Worm (Caenorhabditis elegans) whole organism, L2 larva: Measurements from ENCODE around the gene Y94H6A.5.

Experiments
- C34F6.9 ChIP-seq: fragments of 150-350 bp; optimal IDR thresholded peaks from 2 replicates; lab custom pipeline; 2014; ENCODE audit warnings: missing biosample characterization, missing genetic modification characterization
- F13H6.1 ChIP-seq: sonication (generic microtip); optimal IDR thresholded peaks from 2 replicates; lab custom pipeline; 2016; ENCODE audit warnings: missing genetic modification characterization, missing compliant biosample characterization
- R02D3.7 ChIP-seq: fragments of 150-350 bp; optimal IDR thresholded peaks from 2 replicates; lab custom pipeline; 2014; ENCODE audit warnings: missing biosample characterization, missing genetic modification characterization
- Y55F3AM.14 ChIP-seq: fragments of 200-800 bp; sonication (Bioruptor generic); optimal IDR thresholded peaks from 2 replicates; lab custom pipeline; 2018; ENCODE audit warnings: mild to moderate bottlenecking, missing genetic modification characterization, missing compliant biosample characterization
- ZK546.5 ChIP-seq: sonication (generic microtip); optimal IDR thresholded peaks from 2 replicates; lab custom pipeline; 2017; ENCODE audit warnings: missing biosample characterization, missing genetic modification characterization
- alr-1 ChIP-seq: fragments of 150-350 bp; optimal IDR thresholded peaks from 2 replicates; lab custom pipeline; 2014; ENCODE audit warnings: missing biosample characterization, missing genetic modification characterization
- blmp-1 ChIP-seq: sonication (generic microtip); optimal IDR thresholded peaks from 2 replicates; lab custom pipeline; 2017; ENCODE audit warnings: missing genetic modification characterization, mild to moderate bottlenecking, missing compliant biosample characterization, antibody characterized with exemption, moderate library complexity; ENCODE audit not compliant: insufficient read depth
- ceh-16 ChIP-seq: fragments of 150-350 bp; optimal IDR thresholded peaks from 2 replicates; lab custom pipeline; 2014; ENCODE audit warnings: missing biosample characterization, missing genetic modification characterization
- ceh-82 ChIP-seq: fragments of 150-350 bp; optimal IDR thresholded peaks from 2 replicates; lab custom pipeline; 2014; ENCODE audit warnings: missing biosample characterization, missing genetic modification characterization
- dmd-4 ChIP-seq: sonication (generic microtip); optimal IDR thresholded peaks from 2 replicates; lab custom pipeline; 2017; ENCODE audit warnings: missing biosample characterization, missing genetic modification characterization
- elt-1 ChIP-seq: fragments of 150-350 bp; optimal IDR thresholded peaks from 2 replicates; lab custom pipeline; 2014; ENCODE audit warnings: missing biosample characterization, missing genetic modification characterization
- gmeb-1 ChIP-seq: fragments of 150-350 bp; optimal IDR thresholded peaks from 2 replicates; lab custom pipeline; 2014; ENCODE audit warnings: missing biosample characterization, missing genetic modification characterization
- lin-39 ChIP-seq: fragments of 150-350 bp; optimal IDR thresholded peaks from 2 replicates; lab custom pipeline; 2014; ENCODE audit warnings: missing biosample characterization, missing genetic modification reagents, missing genetic modification characterization
- lsy-2 ChIP-seq, 2 experiments: fragments of 150-350 bp in 1 of 2; sonication (generic microtip) in 1 of 2; optimal IDR thresholded peaks; 2 replicates each; lab custom pipeline; 2014 to 2017; ENCODE audit warnings: missing biosample characterization in 2 of 2, missing genetic modification characterization in 2 of 2
- mab-5 ChIP-seq: fragments of 150-350 bp; optimal IDR thresholded peaks from 2 replicates; lab custom pipeline; 2014; ENCODE audit warnings: missing biosample characterization, missing genetic modification characterization
- mbf-1 ChIP-seq: sonication (generic microtip); optimal IDR thresholded peaks from 2 replicates; lab custom pipeline; 2017; ENCODE audit warnings: missing biosample characterization, missing genetic modification characterization
- mdl-1 ChIP-seq, 2 experiments: fragments of 150-350 bp in 1 of 2; sonication (generic microtip) in 1 of 2; optimal IDR thresholded peaks; 2 replicates each; lab custom pipeline; 2017; ENCODE audit warnings: missing biosample characterization in 2 of 2, missing genetic modification characterization in 2 of 2
- nhr-10 ChIP-seq: sonication (generic microtip); optimal IDR thresholded peaks from 2 replicates; lab custom pipeline; 2017; ENCODE audit warnings: missing biosample characterization, missing genetic modification characterization
- nhr-11 ChIP-seq: fragments of 150-350 bp; optimal IDR thresholded peaks from 2 replicates; lab custom pipeline; 2014; ENCODE audit warnings: missing biosample characterization, missing genetic modification characterization
- nhr-12 ChIP-seq: fragments of 150-350 bp; optimal IDR thresholded peaks from 2 replicates; lab custom pipeline; 2014; ENCODE audit warnings: missing biosample characterization, missing genetic modification characterization
- nhr-129 ChIP-seq: fragments of 150-350 bp; optimal IDR thresholded peaks from 2 replicates; lab custom pipeline; 2014; ENCODE audit warnings: missing biosample characterization, missing genetic modification characterization
- nhr-21 ChIP-seq: fragments of 150-350 bp; optimal IDR thresholded peaks from 2 replicates; lab custom pipeline; 2014; ENCODE audit warnings: missing biosample characterization, missing genetic modification characterization
- nhr-23 ChIP-seq: fragments of 150-350 bp; optimal IDR thresholded peaks from 2 replicates; lab custom pipeline; 2014; ENCODE audit warnings: missing biosample characterization, missing genetic modification reagents, missing genetic modification characterization
- nhr-237 ChIP-seq: fragments of 150-350 bp; optimal IDR thresholded peaks from 2 replicates; lab custom pipeline; 2014; ENCODE audit warnings: missing biosample characterization, missing genetic modification characterization
- nhr-25 ChIP-seq: fragments of 150-350 bp; sonication (generic microtip); optimal IDR thresholded peaks from 3 replicates; lab custom pipeline; 2014; ENCODE audit warnings: missing biosample characterization, missing genetic modification characterization
- nhr-77 ChIP-seq: fragments of 150-350 bp; optimal IDR thresholded peaks from 2 replicates; lab custom pipeline; 2014; ENCODE audit warnings: missing biosample characterization, missing genetic modification characterization
- sem-4 ChIP-seq: fragments of 150-350 bp; optimal IDR thresholded peaks from 2 replicates; lab custom pipeline; 2014; ENCODE audit warnings: missing biosample characterization, missing genetic modification reagents, missing genetic modification characterization
- skn-1 ChIP-seq: sonication (generic microtip); optimal IDR thresholded peaks from 2 replicates; lab custom pipeline; 2017; ENCODE audit warnings: missing biosample characterization, missing genetic modification characterization
- sma-3 ChIP-seq: sonication (generic microtip); optimal IDR thresholded peaks from 2 replicates; lab custom pipeline; 2016; ENCODE audit warnings: missing genetic modification reagents, missing genetic modification characterization, missing compliant biosample characterization
- sma-9 ChIP-seq, 2 experiments: fragments of 150-350 bp in 1 of 2; sonication (generic microtip) in 1 of 2; optimal IDR thresholded peaks; 2 replicates each; lab custom pipeline; 2014 to 2016; ENCODE audit warnings: missing genetic modification characterization in 2 of 2, mild to moderate bottlenecking in 1 of 2, missing biosample characterization in 1 of 2, missing compliant biosample characterization in 1 of 2, missing genetic modification reagents in 1 of 2, moderate library complexity in 1 of 2
- unc-55 ChIP-seq: fragments of 150-350 bp; sonication (generic microtip); optimal IDR thresholded peaks from 3 replicates; lab custom pipeline; 2014; ENCODE audit warnings: missing biosample characterization, missing genetic modification reagents, missing genetic modification characterization
- unc-62 ChIP-seq: fragments of 150-350 bp; optimal IDR thresholded peaks from 2 replicates; lab custom pipeline; 2014; ENCODE audit warnings: missing biosample characterization, missing genetic modification reagents, missing genetic modification characterization
- ztf-11 ChIP-seq: sonication (generic microtip); optimal IDR thresholded peaks from 2 replicates; lab custom pipeline; 2017; ENCODE audit warnings: missing biosample characterization, missing genetic modification characterization

Gene Y94H6A.5

ce11 chrIV:2656400-2657139 is 47.2 kb downstream of the Y94H6A.5 start:
- TF ChIP-seq sem-4 (tag; lab: Kevin White, UChicago) = no peak
- TF ChIP-seq mab-5 = no peak
- no peak for TF ChIP-seq elt-1 (tag; lab: Kevin White, UChicago)
- TF ChIP-seq mbf-1 (tag; lab: Kevin White, UChicago) = no peak
- no peak for TF ChIP-seq nhr-77 (tag; lab: Kevin White, UChicago)

- TF ChIP-seq mdl-1 (tag; optimal IDR thresholded peaks at IDR 0.05; lab: Kevin White, UChicago) (no peak), blmp-1 (tag; lab: Kevin White, UChicago) (no peak), nhr-23 (tag; lab: Kevin White, UChicago) (no peak), C34F6.9 (tag; lab: Kevin White, UChicago) (no peak), ceh-82 (tag; lab: Kevin White, UChicago) (no peak), F13H6.1 (tag; lab: Kevin White, UChicago) (no peak), gmeb-1 (tag; lab: Kevin White, UChicago) (no peak), ZK546.5 (tag; lab: Kevin White, UChicago) (no peak), nhr-21 (no peak), sma-9 (GFP tag; optimal IDR thresholded peaks at IDR 0.05; lab: Kevin White, UChicago) (no peak), sma-9 (tag; optimal IDR thresholded peaks at IDR 0.05; lab: Kevin White, UChicago) (no peak), nhr-25 (tag; lab: Kevin White, UChicago) (no peak), nhr-12 (tag; lab: Kevin White, UChicago) (no peak)
Observed at ce11 chrIV:2654965-2655364, 48.8 kb downstream of the Y94H6A.5 start.

- TF ChIP-seq lin-39 (tag; lab: Kevin White, UChicago) (no peak), unc-62 (GFP tag; lab: Kevin White, UChicago) (no peak), sma-9 (GFP tag; optimal IDR thresholded peaks at IDR 0.05; lab: Kevin White, UChicago) (no peak), sma-9 (tag; optimal IDR thresholded peaks at IDR 0.05; lab: Kevin White, UChicago) (no peak), nhr-129 (tag; lab: Kevin White, UChicago) (no peak), Y55F3AM.14 (GFP tag; lab: Kevin White, UChicago) (no peak), unc-55 (no peak), ZK546.5 (tag; lab: Kevin White, UChicago) (no peak), nhr-77 (tag; lab: Kevin White, UChicago) (no peak), gmeb-1 (tag; lab: Kevin White, UChicago) (no peak), nhr-25 (tag; lab: Kevin White, UChicago) (no peak), ceh-16 (tag; lab: Kevin White, UChicago) (no peak), nhr-10 (tag; lab: Kevin White, UChicago) (no peak), skn-1 (tag; lab: Kevin White, UChicago) (no peak), lsy-2 (tag; optimal IDR thresholded peaks at IDR 0.05; lab: Kevin White, UChicago) (no peak)
- TF ChIP-seq, all 48 proteins: peak for 0
Observed at ce11 chrIV:2650031-2650430, 53.7 kb downstream of the Y94H6A.5 start.

- TF ChIP-seq sma-3 (GFP tag; lab: Kevin White, UChicago) (no peak), nhr-237 (tag; lab: Kevin White, UChicago) (no peak), alr-1 (tag; lab: Kevin White, UChicago) (no peak), skn-1 (tag; lab: Kevin White, UChicago) (no peak), ceh-16 (tag; lab: Kevin White, UChicago) (no peak), elt-1 (tag; lab: Kevin White, UChicago) (no peak), mab-5 (no peak), gmeb-1 (tag; lab: Kevin White, UChicago) (no peak), dmd-4 (no peak), nhr-129 (tag; lab: Kevin White, UChicago) (no peak), ztf-11 (no peak), nhr-11 (tag; lab: Kevin White, UChicago) (no peak), R02D3.7 (tag; lab: Kevin White, UChicago) (no peak), C34F6.9 (tag; lab: Kevin White, UChicago) (no peak)
Observed at ce11 chrIV:2642673-2643072, 61.1 kb downstream of the Y94H6A.5 start, which contains the start of gene ric-8. ric-8 (plus strand) TSS chrIV:2642973.
